Worm (Caenorhabditis elegans) whole organism, L3 larva: Measurements from ENCODE around the gene ttc-7.
A peak's percentile ranks its signal among the peaks of the same experiment; 100 is the strongest.

ENCODE experiments used
- ZK546.5 ChIP-seq: sonication (generic microtip); optimal IDR thresholded peaks from 2 replicates; lab custom pipeline; 2017; ENCODE audit warnings: missing biosample characterization, missing genetic modification characterization
- aly-2 ChIP-seq: fragments of 150-350 bp; optimal IDR thresholded peaks from 2 replicates; lab custom pipeline; 2014; ENCODE audit warnings: missing biosample characterization, missing genetic modification characterization
- ama-1 ChIP-seq: fragments of 150-350 bp; optimal IDR thresholded peaks from 2 replicates; lab custom pipeline; 2018
- ceh-16 ChIP-seq: sonication (generic microtip); optimal IDR thresholded peaks from 2 replicates; lab custom pipeline; 2017; ENCODE audit warnings: missing biosample characterization, missing genetic modification characterization
- ceh-28 ChIP-seq: fragments of 150-350 bp; optimal IDR thresholded peaks from 2 replicates; lab custom pipeline; 2014; ENCODE audit warnings: missing biosample characterization, missing genetic modification reagents, missing genetic modification characterization
- ceh-82 ChIP-seq: fragments of 150-350 bp; optimal IDR thresholded peaks from 2 replicates; lab custom pipeline; 2014; ENCODE audit warnings: missing biosample characterization, missing genetic modification characterization
- ceh-9 ChIP-seq: sonication (generic microtip); optimal IDR thresholded peaks from 2 replicates; lab custom pipeline; 2018; ENCODE audit warnings: missing biosample characterization, missing genetic modification characterization
- daf-12 ChIP-seq: fragments of 150-350 bp; optimal IDR thresholded peaks from 2 replicates; lab custom pipeline; 2014; ENCODE audit warnings: missing biosample characterization, missing genetic modification reagents, missing genetic modification characterization
- egl-27 ChIP-seq: sonication (generic microtip); optimal IDR thresholded peaks from 4 replicates; lab custom pipeline; 2017; ENCODE audit warnings: missing biosample characterization, missing genetic modification reagents, missing genetic modification characterization
- egl-5 ChIP-seq: fragments of 150-350 bp; optimal IDR thresholded peaks from 2 replicates; lab custom pipeline; 2017; ENCODE audit warnings: missing biosample characterization, missing genetic modification reagents, missing genetic modification characterization, inconsistent platforms
- elt-1 ChIP-seq: fragments of 150-350 bp; optimal IDR thresholded peaks from 2 replicates; lab custom pipeline; 2014; ENCODE audit warnings: missing biosample characterization, missing genetic modification characterization
- elt-2 ChIP-seq: sonication (generic microtip); optimal IDR thresholded peaks from 2 replicates; lab custom pipeline; 2016; ENCODE audit warnings: missing genetic modification reagents, mild to moderate bottlenecking, missing genetic modification characterization, missing compliant biosample characterization
- elt-3 ChIP-seq, 3 experiments: fragments of 150-350 bp in 1 of 3; sonication (generic microtip) in 2 of 3; optimal IDR thresholded peaks; 2 replicates in 2 of 3; 4 replicates in 1 of 3; lab custom pipeline; 2014 to 2017; ENCODE audit warnings: missing biosample characterization in 3 of 3, missing genetic modification characterization in 3 of 3
- eor-1 ChIP-seq, 2 experiments: fragments of 150-350 bp; optimal IDR thresholded peaks; 2 replicates each; lab custom pipeline; 2014 to 2018; ENCODE audit warnings: missing biosample characterization in 2 of 2, missing genetic modification characterization in 2 of 2
- fkh-10 ChIP-seq: sonication (generic microtip); optimal IDR thresholded peaks from 2 replicates; lab custom pipeline; 2017; ENCODE audit warnings: missing biosample characterization, missing genetic modification reagents, missing genetic modification characterization
- fkh-2 ChIP-seq: fragments of 150-350 bp; optimal IDR thresholded peaks from 2 replicates; lab custom pipeline; 2014; ENCODE audit warnings: missing biosample characterization, missing genetic modification reagents, missing genetic modification characterization
- fos-1 ChIP-seq: fragments of 150-350 bp; optimal IDR thresholded peaks from 2 replicates; lab custom pipeline; 2014; ENCODE audit warnings: missing biosample characterization, missing genetic modification characterization
- hmg-11 ChIP-seq: sonication (generic microtip); optimal IDR thresholded peaks from 2 replicates; lab custom pipeline; 2016; ENCODE audit warnings: missing genetic modification characterization, missing compliant biosample characterization
- jun-1 ChIP-seq: fragments of 150-350 bp; optimal IDR thresholded peaks from 2 replicates; lab custom pipeline; 2014; ENCODE audit warnings: missing biosample characterization, missing genetic modification reagents, missing genetic modification characterization
- lin-15B ChIP-seq: fragments of 150-350 bp; optimal IDR thresholded peaks from 2 replicates; lab custom pipeline; 2014; ENCODE audit warnings: missing biosample characterization, missing genetic modification characterization
- lin-39 ChIP-seq: fragments of 150-350 bp; optimal IDR thresholded peaks from 2 replicates; lab custom pipeline; 2018; ENCODE audit warnings: missing biosample characterization, missing genetic modification reagents, missing genetic modification characterization
- lsy-12 ChIP-seq: sonication (generic microtip); optimal IDR thresholded peaks from 2 replicates; lab custom pipeline; 2016; ENCODE audit warnings: mild to moderate bottlenecking, missing genetic modification characterization, missing compliant biosample characterization
- mdl-1 ChIP-seq: fragments of 150-350 bp; optimal IDR thresholded peaks from 2 replicates; lab custom pipeline; 2014; ENCODE audit warnings: missing biosample characterization, missing genetic modification characterization
- mml-1 ChIP-seq: fragments of 150-350 bp; sonication (generic microtip); optimal IDR thresholded peaks from 3 replicates; lab custom pipeline; 2014; ENCODE audit warnings: missing biosample characterization, missing genetic modification characterization
- nfya-1 ChIP-seq: sonication (generic microtip); optimal IDR thresholded peaks from 2 replicates; lab custom pipeline; 2017; ENCODE audit warnings: missing genetic modification characterization, mild to moderate bottlenecking, missing compliant biosample characterization, antibody characterized with exemption, moderate library complexity; ENCODE audit not compliant: insufficient read depth
- nhr-11 ChIP-seq: fragments of 150-350 bp; optimal IDR thresholded peaks from 2 replicates; lab custom pipeline; 2014; ENCODE audit warnings: missing biosample characterization, missing genetic modification characterization
- nhr-23 ChIP-seq: fragments of 150-350 bp; optimal IDR thresholded peaks from 2 replicates; lab custom pipeline; 2014; ENCODE audit warnings: missing biosample characterization, missing genetic modification reagents, missing genetic modification characterization
- nhr-237 ChIP-seq: fragments of 150-350 bp; optimal IDR thresholded peaks from 2 replicates; lab custom pipeline; 2014; ENCODE audit warnings: missing biosample characterization, missing genetic modification characterization
- nhr-25 ChIP-seq: sonication (generic microtip); optimal IDR thresholded peaks from 2 replicates; lab custom pipeline; 2017; ENCODE audit warnings: missing biosample characterization, missing genetic modification characterization
- nhr-28 ChIP-seq: fragments of 150-350 bp; optimal IDR thresholded peaks from 2 replicates; lab custom pipeline; 2014; ENCODE audit warnings: missing biosample characterization, missing genetic modification characterization
- nhr-43 ChIP-seq: sonication (generic microtip); optimal IDR thresholded peaks from 2 replicates; lab custom pipeline; 2016; ENCODE audit warnings: mild to moderate bottlenecking, missing genetic modification characterization, missing compliant biosample characterization; ENCODE audit not compliant: poor library complexity, severe bottlenecking
- nhr-76 ChIP-seq: fragments of 150-350 bp; sonication (generic microtip); optimal IDR thresholded peaks from 5 replicates; lab custom pipeline; 2014; ENCODE audit warnings: missing biosample characterization, missing genetic modification characterization
- nhr-77 ChIP-seq: fragments of 150-350 bp; optimal IDR thresholded peaks from 2 replicates; lab custom pipeline; 2014; ENCODE audit warnings: missing biosample characterization, missing genetic modification characterization
- pha-4 ChIP-seq: fragments of 150-350 bp; optimal IDR thresholded peaks from 2 replicates; lab custom pipeline; 2014; ENCODE audit warnings: missing biosample characterization, missing genetic modification reagents, missing genetic modification characterization
- pqm-1 ChIP-seq: fragments of 150-350 bp; optimal IDR thresholded peaks from 2 replicates; lab custom pipeline; 2017; ENCODE audit warnings: missing biosample characterization, missing genetic modification characterization, inconsistent platforms
- sea-2 ChIP-seq: fragments of 150-350 bp; sonication (generic microtip); optimal IDR thresholded peaks from 4 replicates; lab custom pipeline; 2014; ENCODE audit warnings: missing biosample characterization, missing genetic modification reagents, missing genetic modification characterization
- skn-1 ChIP-seq: fragments of 150-350 bp; optimal IDR thresholded peaks from 2 replicates; lab custom pipeline; 2014; ENCODE audit warnings: missing biosample characterization, missing genetic modification characterization
- snpc-4 ChIP-seq: fragments of 150-350 bp; optimal IDR thresholded peaks from 2 replicates; lab custom pipeline; 2014; ENCODE audit warnings: missing biosample characterization, missing genetic modification characterization
- tbx-2 ChIP-seq: sonication (generic microtip); optimal IDR thresholded peaks from 2 replicates; lab custom pipeline; 2016; ENCODE audit warnings: mild to moderate bottlenecking, missing genetic modification characterization, missing compliant biosample characterization
- unc-39 ChIP-seq: sonication (generic microtip); optimal IDR thresholded peaks from 4 replicates; lab custom pipeline; 2017; ENCODE audit warnings: missing biosample characterization, missing genetic modification characterization
- unc-62 ChIP-seq: fragments of 150-350 bp; sonication (generic microtip); optimal IDR thresholded peaks from 4 replicates; lab custom pipeline; 2014; ENCODE audit warnings: missing biosample characterization, missing genetic modification reagents, missing genetic modification characterization
- zag-1 ChIP-seq: fragments of 150-350 bp; optimal IDR thresholded peaks from 2 replicates; lab custom pipeline; 2014; ENCODE audit warnings: missing biosample characterization, missing genetic modification characterization
- ztf-11 ChIP-seq: fragments of 150-350 bp; optimal IDR thresholded peaks from 2 replicates; lab custom pipeline; 2014; ENCODE audit warnings: missing biosample characterization, missing genetic modification characterization
- ztf-4 ChIP-seq: fragments of 150-350 bp; optimal IDR thresholded peaks from 2 replicates; lab custom pipeline; 2014; ENCODE audit warnings: missing biosample characterization, missing genetic modification characterization

Gene ttc-7

ce11 chrIII:1922081-1922480 lies 61.9 kb downstream of the ttc-7 start:
- TF ChIP-seq skn-1 (tag; lab: Kevin White, UChicago): no peak
- no peak for TF ChIP-seq lin-39 (tag; lab: Kevin White, UChicago)
- no peak for TF ChIP-seq fkh-2 (tag; lab: Kevin White, UChicago)
- no peak for TF ChIP-seq elt-2
- no peak for TF ChIP-seq egl-27 (tag; lab: Kevin White, UChicago)
- no peak for TF ChIP-seq nhr-43 (tag; lab: Kevin White, UChicago)
- no peak for TF ChIP-seq nhr-11
- TF ChIP-seq mml-1 (tag; lab: Kevin White, UChicago): no peak
- TF ChIP-seq pha-4 (tag; lab: Kevin White, UChicago): no peak
- no peak for TF ChIP-seq ZK546.5 (tag; lab: Kevin White, UChicago)
- TF ChIP-seq ceh-82 (tag; lab: Kevin White, UChicago): no peak
- TF ChIP-seq unc-39 (tag; lab: Kevin White, UChicago): no peak
- no peak for TF ChIP-seq nhr-28 (tag; lab: Kevin White, UChicago)
- no peak for TF ChIP-seq ceh-9 (tag; lab: Kevin White, UChicago)

ce11 chrIII:1922516-1922915 lies 62.3 kb downstream of the ttc-7 start:
- TF ChIP-seq hmg-11 (tag; lab: Kevin White, UChicago) (no peak), egl-27 (tag; lab: Kevin White, UChicago) (no peak), sea-2 (GFP tag; lab: Kevin White, UChicago) (no peak), fkh-10 (GFP tag; lab: Kevin White, UChicago) (no peak), pqm-1 (tag; lab: Kevin White, UChicago) (no peak), eor-1 (tag; optimal IDR thresholded peaks at IDR 0.05; lab: Kevin White, UChicago) (no peak), lsy-12 (no peak)

- TF ChIP-seq aly-2 (tag; lab: Kevin White, UChicago) (no peak), mml-1 (tag; lab: Kevin White, UChicago) (no peak), sea-2 (GFP tag; lab: Kevin White, UChicago) (peak; percentile 57), ztf-4 (tag; lab: Kevin White, UChicago) (no peak), jun-1 (peak; percentile 91), snpc-4 (peak; percentile 46), pqm-1 (tag; lab: Kevin White, UChicago) (no peak), nhr-25 (tag; lab: Kevin White, UChicago) (peak; percentile 97), mdl-1 (tag; lab: Kevin White, UChicago) (peak; percentile 56), ZK546.5 (tag; lab: Kevin White, UChicago) (no peak), egl-27 (tag; lab: Kevin White, UChicago) (peak; percentile 96), ama-1 (peak; percentile 16), zag-1 (tag; lab: Kevin White, UChicago) (peak; percentile 33), fkh-2 (tag; lab: Kevin White, UChicago) (no peak), hmg-11 (tag; lab: Kevin White, UChicago) (peak; percentile 77), nhr-76 (tag; lab: Kevin White, UChicago) (no peak), nfya-1 (tag; lab: Kevin White, UChicago) (peak; percentile 92), lsy-12 (peak; percentile 84), ceh-16 (tag; lab: Kevin White, UChicago) (peak; percentile 46), elt-3 (tag; optimal IDR thresholded peaks at IDR 0.05; lab: Kevin White, UChicago) (peak in 1 of 3 experiments; percentile 49), unc-39 (tag; lab: Kevin White, UChicago) (no peak), ztf-11 (tag; lab: Kevin White, UChicago) (no peak), lin-15B (peak; percentile 58), nhr-23 (peak; percentile 94), nhr-11 (peak; percentile 29), ceh-9 (tag; lab: Kevin White, UChicago) (no peak), nhr-237 (no peak), eor-1 (tag; optimal IDR thresholded peaks at IDR 0.05; lab: Kevin White, UChicago) (no peak), ceh-82 (tag; lab: Kevin White, UChicago) (peak; percentile 65), fos-1 (tag; lab: Kevin White, UChicago) (peak; percentile 12), lin-39 (tag; lab: Kevin White, UChicago) (peak; percentile 100), nhr-28 (tag; lab: Kevin White, UChicago) (no peak), nhr-77 (no peak), egl-5 (tag; lab: Kevin White, UChicago) (peak; percentile 72), daf-12 (no peak), pha-4 (tag; lab: Kevin White, UChicago) (peak; percentile 89), skn-1 (tag; lab: Kevin White, UChicago) (peak; percentile 60), fkh-10 (GFP tag; lab: Kevin White, UChicago) (peak; percentile 46), elt-1 (tag; lab: Kevin White, UChicago) (peak; percentile 92), elt-2 (no peak), nhr-43 (tag; lab: Kevin White, UChicago) (peak; percentile 85), tbx-2 (tag; lab: Kevin White, UChicago) (peak; percentile 73), unc-62 (GFP tag; lab: Kevin White, UChicago) (peak; percentile 96), ceh-28 (tag; lab: Kevin White, UChicago) (peak; percentile 68)
Measured at ce11 chrIII:1923419-1924318, 63.4 kb downstream of the ttc-7 start.
